Fruit fly (Drosophila melanogaster): ENCODE results near the gene CG14711.
A peak's percentile ranks its signal among the peaks of the same experiment; 100 is the strongest.

dm6 chr3R:11665925-11666687, 43.0 kb downstream of the CG14711 start:
- no peak for TF ChIP-seq Hr83 (GFP tag; optimal IDR thresholded peaks at IDR 0.05; ENCODE audit: poor library complexity, severe bottlenecking)
- no peak for TF ChIP-seq CG9705 (GFP tag; optimal IDR thresholded peaks at IDR 0.05)
- no peak for TF ChIP-seq psq (GFP tag; optimal IDR thresholded peaks at IDR 0.05)
- TF ChIP-seq Sp1 (GFP tag; optimal IDR thresholded peaks at IDR 0.05), result no peak
- no peak for TF ChIP-seq lola (GFP tag; optimal IDR thresholded peaks at IDR 0.05)
- no peak for TF ChIP-seq dsf (GFP tag; optimal IDR thresholded peaks at IDR 0.05; ENCODE audit: borderline replicate concordance)
- TF ChIP-seq Myc (optimal IDR thresholded peaks at IDR 0.05), result no peak
- peak; percentile 21 for TF ChIP-seq Hnf4 (GFP tag; optimal IDR thresholded peaks at IDR 0.05)
- no peak for TF ChIP-seq sv (GFP tag; optimal IDR thresholded peaks at IDR 0.05)
- TF ChIP-seq fru (GFP tag; optimal IDR thresholded peaks at IDR 0.05), result no peak
- TF ChIP-seq Dfd (GFP tag; optimal IDR thresholded peaks at IDR 0.05), result no peak
- TF ChIP-seq h (GFP tag; optimal IDR thresholded peaks at IDR 0.05), result no peak

Measured in whole organism, wandering third instar larva.